Fruit fly (Drosophila melanogaster) whole organism, adult: ENCODE measurements around the gene CG8891.

ENCODE experiments used
- CG14711 ChIP-seq: fragments of 200-800 bp; sonication (Bioruptor generic); optimal IDR thresholded peaks from 2 replicates; lab custom pipeline; 2018; ENCODE audit warnings: missing biosample characterization, mild to moderate bottlenecking, missing genetic modification characterization, moderate library complexity
- Hr96 ChIP-seq: fragments of 200-800 bp; sonication (Bioruptor generic); optimal IDR thresholded peaks from 2 replicates; lab custom pipeline; 2016; ENCODE audit warnings: missing biosample characterization, missing genetic modification characterization
- Mnt ChIP-seq: fragments of 200-800 bp; sonication (Bioruptor generic); optimal IDR thresholded peaks from 2 replicates; lab custom pipeline; 2016; ENCODE audit warnings: missing biosample characterization, mild to moderate bottlenecking, missing genetic modification characterization
- ovo ChIP-seq: fragments of 200-800 bp; sonication (Bioruptor generic); optimal IDR thresholded peaks from 2 replicates; lab custom pipeline; 2016; ENCODE audit warnings: missing biosample characterization, missing genetic modification characterization

- TF ChIP-seq Hr96 (GFP tag; lab: Kevin White, UChicago) (peak; percentile 96), Mnt (GFP tag; lab: Kevin White, UChicago) (peak; percentile 79), CG14711 (tag; lab: Kevin White, UChicago) (peak; percentile 91), ovo (GFP tag; lab: Kevin White, UChicago) (peak; percentile 84)
These were observed 18.5 kb upstream of the CG8891 start for dm6 chr2L:4997401-4998259.
